Fruit fly (Drosophila melanogaster) whole organism, wandering third instar larva: ENCODE results near the gene nesd.

Source experiments
- CG32264 ChIP-seq: fragments of 200-800 bp; sonication (Bioruptor generic); optimal IDR thresholded peaks from 2 replicates; lab custom pipeline; 2016; ENCODE audit warnings: missing biosample characterization, missing genetic modification characterization
- pan ChIP-seq: fragments of >200 bp; optimal IDR thresholded peaks from 2 replicates; lab custom pipeline; 2017

DNA sequence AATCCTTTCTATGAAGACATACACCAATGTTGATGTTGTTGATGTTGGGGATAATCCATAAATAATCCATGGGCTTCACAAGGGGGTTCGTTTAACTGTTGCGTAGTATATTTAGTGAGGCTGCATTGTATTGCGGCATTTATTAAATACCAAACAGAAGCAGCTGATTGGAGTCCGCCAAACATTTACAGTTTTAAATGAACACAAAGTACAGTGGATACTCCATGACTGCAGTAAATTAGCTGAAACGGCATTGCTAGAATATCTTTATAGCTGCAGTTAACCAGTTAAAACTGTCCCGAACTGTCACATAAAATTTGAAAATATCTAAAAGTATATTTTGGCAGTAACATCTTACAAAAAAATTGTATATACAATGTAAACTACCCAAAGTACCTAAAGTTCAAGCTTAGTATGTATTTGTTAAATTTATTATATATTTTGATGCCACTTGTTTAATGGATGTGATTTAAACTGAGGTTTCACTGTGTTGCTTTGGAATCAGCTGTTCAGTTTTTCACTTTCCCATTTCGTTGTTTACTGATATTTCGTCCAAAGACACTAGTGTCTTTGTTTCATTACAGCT is 2.6 kb upstream of the nesd start, which contains the start of the genes CG10747 and Pyroxd1:
- TF ChIP-seq pan (no peak), CG32264 (peak; percentile 94)
